Worm (Caenorhabditis elegans) whole organism, late embryonic: ENCODE results near the gene cwf-19L1.

ENCODE experiments used
- fkh-10 ChIP-seq: fragments of 150-350 bp; optimal IDR thresholded peaks from 2 replicates; lab custom pipeline; 2014; ENCODE audit warnings: missing biosample characterization, missing genetic modification reagents, missing genetic modification characterization
- nhr-11 ChIP-seq: fragments of 150-350 bp; optimal IDR thresholded peaks from 2 replicates; lab custom pipeline; 2014; ENCODE audit warnings: missing biosample characterization, missing genetic modification characterization

DNA sequence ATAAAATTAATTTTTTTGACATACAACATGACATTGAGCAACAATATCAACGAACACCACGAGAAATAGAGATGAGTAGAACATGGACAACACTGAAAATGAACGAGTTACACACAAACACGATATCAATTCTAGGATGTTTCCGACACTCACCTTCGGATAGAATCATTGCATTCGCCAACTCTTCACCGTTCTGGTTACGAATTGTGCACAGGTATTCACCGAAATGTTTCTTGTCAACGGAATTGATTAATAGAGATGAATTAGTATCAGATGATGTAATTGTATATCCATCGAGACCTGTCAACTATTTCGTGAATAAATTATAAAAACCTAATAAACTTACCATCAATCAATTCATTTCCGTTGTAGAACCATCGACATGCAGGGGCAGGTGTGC is 14.0 kb downstream of the cwf-19L1 start:
- TF ChIP-seq fkh-10 (GFP tag; lab: Kevin White, UChicago) (no peak), nhr-11 (no peak)
